Worm (Caenorhabditis elegans) whole organism, L4/young adult: Measurements from ENCODE around the gene otub-1.

Experiments
- W03F9.2 ChIP-seq: fragments of 150-350 bp; optimal IDR thresholded peaks from 2 replicates; lab custom pipeline; 2014; ENCODE audit warnings: missing biosample characterization, missing genetic modification characterization
- dao-5 ChIP-seq: sonication (generic microtip); optimal IDR thresholded peaks from 2 replicates; lab custom pipeline; 2016; ENCODE audit warnings: missing genotype, missing genetic modification characterization, moderate library complexity, missing compliant biosample characterization
- him-1 ChIP-seq: sonication (generic microtip); optimal IDR thresholded peaks from 2 replicates; lab custom pipeline; 2016; ENCODE audit warnings: missing genotype, missing genetic modification reagents, missing genetic modification characterization, missing compliant biosample characterization

DNA sequence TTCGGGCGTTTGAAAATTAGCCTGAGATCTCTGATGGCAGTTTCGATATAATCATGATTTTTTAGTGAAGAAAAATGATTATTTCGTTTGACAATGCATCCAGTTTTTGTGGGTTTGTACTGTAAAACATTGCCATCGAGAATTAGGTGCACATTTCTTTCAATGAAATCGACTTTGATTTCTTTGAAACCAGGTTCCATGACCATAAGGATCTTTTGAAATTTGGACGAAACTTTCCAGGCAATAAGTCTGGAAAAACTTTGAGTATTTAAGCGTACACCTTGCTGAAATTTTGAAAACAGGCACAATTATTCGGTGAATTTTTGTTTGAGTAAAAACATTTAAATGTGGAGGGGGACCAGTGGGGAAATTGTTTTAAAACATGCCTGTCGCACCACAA lies 14.4 kb upstream of the otub-1 start:
- TF ChIP-seq W03F9.2 (tag; lab: Kevin White, UChicago) (no peak), dao-5 (tag; lab: Kevin White, UChicago) (no peak), him-1 (no peak)
